Fruit fly (Drosophila melanogaster) whole organism, embryonic: ENCODE measurements around the gene CG2444.

Experiments used
- Awh ChIP-seq: fragments of 200-800 bp; sonication (Bioruptor generic); IDR thresholded peaks from 2 replicates; pipeline ENCODE4, ENCODE4 v1.3.6; 2022; ENCODE audit warnings: missing biosample characterization, missing genetic modification characterization
- Bgb ChIP-seq: fragments of 200-800 bp; sonication (Bioruptor generic); IDR thresholded peaks from 2 replicates; pipeline ENCODE4 v1.3.6; 2022; ENCODE audit warnings: missing biosample characterization, missing genetic modification characterization; ENCODE audit not compliant: partially characterized antibody
- CG10959 ChIP-seq: fragments of 200-800 bp; sonication (Bioruptor generic); IDR thresholded peaks from 2 replicates; pipeline ENCODE4 v1.3.6; 2022; ENCODE audit warnings: missing biosample characterization, missing genetic modification characterization
- CG11560 ChIP-seq: fragments of 200-800 bp; sonication (Bioruptor generic); IDR thresholded peaks from 3 replicates; pipeline ENCODE4 v1.3.6; 2022; ENCODE audit warnings: missing biosample characterization, missing genetic modification characterization
- CG11695 ChIP-seq: fragments of 200-800 bp; sonication (Bioruptor generic); IDR thresholded peaks from 3 replicates; pipeline ENCODE4 v1.3.6; 2022; ENCODE audit warnings: missing biosample characterization, missing genetic modification characterization
- CG12236 ChIP-seq: fragments of 200-800 bp; sonication (Bioruptor generic); optimal IDR thresholded peaks from 2 replicates; lab custom pipeline; 2016; ENCODE audit warnings: missing biosample characterization, missing genetic modification characterization
- CG1647 ChIP-seq: fragments of 200-800 bp; sonication (Bioruptor generic); optimal IDR thresholded peaks from 3 replicates; lab custom pipeline; 2016; ENCODE audit warnings: missing biosample characterization, missing genetic modification characterization
- CG17912 ChIP-seq: fragments of 200-800 bp; sonication (Bioruptor generic); optimal IDR thresholded peaks from 2 replicates; lab custom pipeline; 2018; ENCODE audit warnings: missing biosample characterization, mild to moderate bottlenecking, missing genetic modification characterization
- CG2202 ChIP-seq: fragments of 200-800 bp; sonication (Bioruptor generic); optimal IDR thresholded peaks from 2 replicates; lab custom pipeline; 2018; ENCODE audit warnings: missing biosample characterization, mild to moderate bottlenecking, missing genetic modification characterization
- CG2678 ChIP-seq: fragments of 200-800 bp; sonication (Bioruptor generic); optimal IDR thresholded peaks from 3 replicates; lab custom pipeline; 2019; ENCODE audit warnings: missing biosample characterization, mild to moderate bottlenecking, missing genetic modification characterization, moderate library complexity
- CG31441 ChIP-seq: fragments of 200-800 bp; sonication (Bioruptor generic); IDR thresholded peaks from 2 replicates; pipeline ENCODE4 v1.3.6; 2022; ENCODE audit warnings: missing biosample characterization, missing genetic modification characterization
- CG34422 ChIP-seq: fragments of 200-800 bp; sonication (Bioruptor generic); IDR thresholded peaks from 3 replicates; pipeline ENCODE4 v1.3.6; 2022; ENCODE audit warnings: missing biosample characterization, missing genetic modification characterization
- CG6272 ChIP-seq: fragments of 200-800 bp; sonication (Bioruptor generic); IDR thresholded peaks from 2 replicates; pipeline ENCODE4 v1.3.6; 2022; ENCODE audit warnings: missing biosample characterization, missing genetic modification characterization
- CG7357 ChIP-seq: fragments of 200-800 bp; sonication (Bioruptor generic); IDR thresholded peaks from 3 replicates; pipeline ENCODE4 v1.3.6; 2022; ENCODE audit warnings: missing biosample characterization, missing genetic modification characterization
- CG8281 ChIP-seq: fragments of 200-800 bp; sonication (Bioruptor generic); optimal IDR thresholded peaks from 2 replicates; lab custom pipeline; 2018; ENCODE audit warnings: missing biosample characterization, mild to moderate bottlenecking, missing genetic modification characterization, moderate library complexity
- CG8478 ChIP-seq: fragments of >200 bp; optimal IDR thresholded peaks from 2 replicates; lab custom pipeline; 2018
- D ChIP-seq, 2 experiments: fragments of 200-800 bp in 1 of 2; fragments of >200 bp in 1 of 2; sonication (Bioruptor generic) in 1 of 2; optimal IDR thresholded peaks; 2 replicates in 1 of 2; 3 replicates in 1 of 2; lab custom pipeline; 2017; ENCODE audit warnings: mild to moderate bottlenecking in 1 of 2, missing biosample characterization in 1 of 2, missing genetic modification characterization in 1 of 2, missing genetic modification reagents in 1 of 2
- Dp ChIP-seq: fragments of 200-800 bp; sonication (Bioruptor generic); optimal IDR thresholded peaks from 2 replicates; lab custom pipeline; 2018; ENCODE audit warnings: missing biosample characterization, mild to moderate bottlenecking, missing genetic modification characterization, moderate library complexity
- Fer2 ChIP-seq: fragments of 200-800 bp; sonication (Bioruptor generic); optimal IDR thresholded peaks from 2 replicates; lab custom pipeline; 2018; ENCODE audit warnings: missing biosample characterization, mild to moderate bottlenecking, missing genetic modification characterization, moderate library complexity
- H15 ChIP-seq: fragments of 200-800 bp; sonication (Bioruptor generic); IDR thresholded peaks from 3 replicates; pipeline ENCODE4 v1.3.6; 2022; ENCODE audit warnings: missing biosample characterization, missing genetic modification characterization
- HLH54F ChIP-seq: fragments of 200-800 bp; sonication (Bioruptor generic); optimal IDR thresholded peaks from 3 replicates; lab custom pipeline; 2016; ENCODE audit warnings: missing biosample characterization, missing genetic modification characterization
- Hr51 ChIP-seq, 2 experiments: fragments of 200-800 bp; sonication (Bioruptor generic); optimal IDR thresholded peaks; 2 replicates in 1 of 2; 3 replicates in 1 of 2; lab custom pipeline; 2016 to 2018; ENCODE audit warnings: missing biosample characterization in 2 of 2, missing genetic modification characterization in 2 of 2, mild to moderate bottlenecking in 1 of 2, moderate library complexity in 1 of 2
- Hsf ChIP-seq: fragments of 200-800 bp; sonication (Bioruptor generic); optimal IDR thresholded peaks from 3 replicates; lab custom pipeline; 2016; ENCODE audit warnings: missing biosample characterization, missing genetic modification characterization
- NFAT ChIP-seq: fragments of 200-800 bp; sonication (Bioruptor generic); IDR thresholded peaks from 2 replicates; pipeline ENCODE4 v1.3.6; 2022; ENCODE audit warnings: missing biosample characterization, missing genetic modification characterization
- Six4 ChIP-seq: fragments of 200-800 bp; sonication (Bioruptor generic); optimal IDR thresholded peaks from 2 replicates; lab custom pipeline; 2016; ENCODE audit warnings: missing biosample characterization, missing genetic modification characterization
- Tbp ChIP-seq: fragments of >200 bp; optimal IDR thresholded peaks from 2 replicates; lab custom pipeline; 2018; ENCODE audit warnings: missing biosample characterization, missing genetic modification characterization
- YL-1 ChIP-seq: fragments of 200-800 bp; sonication (Bioruptor generic); optimal IDR thresholded peaks from 3 replicates; lab custom pipeline; 2017; ENCODE audit warnings: missing biosample characterization, mild to moderate bottlenecking, missing genetic modification characterization
- al ChIP-seq: fragments of 200-800 bp; sonication (Bioruptor generic); IDR thresholded peaks from 2 replicates; pipeline ENCODE4 v1.3.6; 2022; ENCODE audit warnings: missing biosample characterization, missing genetic modification characterization
- bcd ChIP-seq: fragments of 200-800 bp; sonication (Bioruptor generic); optimal IDR thresholded peaks from 2 replicates; lab custom pipeline; 2017; ENCODE audit warnings: missing biosample characterization, mild to moderate bottlenecking, missing genetic modification characterization
- cg ChIP-seq: fragments of 200-800 bp; sonication (Bioruptor generic); optimal IDR thresholded peaks from 3 replicates; lab custom pipeline; 2019; ENCODE audit warnings: missing biosample characterization, mild to moderate bottlenecking, missing genetic modification characterization, moderate library complexity
- ci ChIP-seq: fragments of 200-800 bp; sonication (Bioruptor generic); IDR thresholded peaks from 3 replicates; pipeline ENCODE4 v1.3.6; 2022; ENCODE audit warnings: missing biosample characterization, missing genetic modification characterization
- crp ChIP-seq, 2 experiments: fragments of 200-800 bp; sonication (Bioruptor generic); optimal IDR thresholded peaks; 2 replicates in 1 of 2; 3 replicates in 1 of 2; lab custom pipeline; 2017; ENCODE audit warnings: missing biosample characterization in 2 of 2, missing genetic modification characterization in 2 of 2, mild to moderate bottlenecking in 1 of 2, moderate library complexity in 1 of 2
- cwo ChIP-seq: fragments of 200-800 bp; sonication (Bioruptor generic); optimal IDR thresholded peaks from 3 replicates; lab custom pipeline; 2017; ENCODE audit warnings: missing biosample characterization, missing genetic modification characterization, mild to moderate bottlenecking, moderate library complexity, missing genetic modification reagents
- dimm ChIP-seq: fragments of 200-800 bp; sonication (Bioruptor generic); IDR thresholded peaks from 2 replicates; pipeline ENCODE4 v1.3.6; 2022; ENCODE audit warnings: missing biosample characterization, missing genetic modification characterization
- dm ChIP-seq: fragments of 200-800 bp; sonication (Bioruptor generic); optimal IDR thresholded peaks from 3 replicates; lab custom pipeline; 2016; ENCODE audit warnings: missing biosample characterization, missing genetic modification characterization
- fd64A ChIP-seq: fragments of 200-800 bp; sonication (Bioruptor generic); optimal IDR thresholded peaks from 3 replicates; lab custom pipeline; 2018; ENCODE audit warnings: missing biosample characterization, mild to moderate bottlenecking, missing genetic modification characterization
- gce ChIP-seq: fragments of 200-800 bp; sonication (Bioruptor generic); IDR thresholded peaks from 3 replicates; pipeline ENCODE4 v1.3.6; 2022; ENCODE audit warnings: missing biosample characterization, missing genetic modification characterization
- grn ChIP-seq: fragments of 200-800 bp; sonication (Bioruptor generic); optimal IDR thresholded peaks from 3 replicates; lab custom pipeline; 2017; ENCODE audit warnings: missing biosample characterization, missing genetic modification characterization
- kah ChIP-seq: fragments of 200-800 bp; sonication (Bioruptor generic); optimal IDR thresholded peaks from 2 replicates; lab custom pipeline; 2018; ENCODE audit warnings: missing biosample characterization, mild to moderate bottlenecking, missing genetic modification characterization
- kay ChIP-seq: fragments of 200-800 bp; sonication (Bioruptor generic); optimal IDR thresholded peaks from 2 replicates; lab custom pipeline; 2016; ENCODE audit warnings: missing biosample characterization, missing genetic modification characterization
- mld ChIP-seq: fragments of 200-800 bp; sonication (Bioruptor generic); IDR thresholded peaks from 3 replicates; pipeline ENCODE4 v1.3.6; 2022; ENCODE audit warnings: missing biosample characterization, missing genetic modification characterization; ENCODE audit not compliant: partially characterized antibody
- oc ChIP-seq: fragments of 200-800 bp; sonication (Bioruptor generic); optimal IDR thresholded peaks from 2 replicates; lab custom pipeline; 2018; ENCODE audit warnings: missing biosample characterization, mild to moderate bottlenecking, missing genetic modification characterization, moderate library complexity
- otp ChIP-seq: fragments of 200-800 bp; sonication (Bioruptor generic); IDR thresholded peaks from 3 replicates; pipeline ENCODE4, ENCODE4 v1.3.6; 2022; ENCODE audit warnings: missing biosample characterization, missing genetic modification characterization
- prd ChIP-seq, 3 experiments: fragments of >200 bp in 2 of 3; fragments of 200-800 bp in 1 of 3; sonication (Bioruptor generic) in 1 of 3; optimal IDR thresholded peaks in 2 of 3; IDR thresholded peaks in 1 of 3; 2 replicates in 2 of 3; 3 replicates in 1 of 3; pipeline versions ENCODE4 v1.3.6 to Lab custom; 2017 to 2022; ENCODE audit warnings: missing biosample characterization in 1 of 3, missing genetic modification characterization in 1 of 3
- ro ChIP-seq: fragments of 200-800 bp; sonication (Bioruptor generic); IDR thresholded peaks from 2 replicates; pipeline ENCODE4 v1.3.6; 2022; ENCODE audit warnings: missing biosample characterization, missing genetic modification characterization
- scrt ChIP-seq: fragments of 200-800 bp; sonication (Bioruptor generic); optimal IDR thresholded peaks from 2 replicates; lab custom pipeline; 2018; ENCODE audit warnings: missing biosample characterization, mild to moderate bottlenecking, missing genetic modification characterization, moderate library complexity
- stwl ChIP-seq: fragments of 200-800 bp; sonication (Bioruptor generic); optimal IDR thresholded peaks from 3 replicates; lab custom pipeline; 2018; ENCODE audit warnings: missing biosample characterization, mild to moderate bottlenecking, missing genetic modification characterization, moderate library complexity
- wdn ChIP-seq: fragments of 200-800 bp; sonication (Bioruptor generic); IDR thresholded peaks from 2 replicates; pipeline ENCODE4 v1.3.6; 2022; ENCODE audit warnings: missing biosample characterization, missing genetic modification characterization
- zfh1 ChIP-seq: fragments of 200-800 bp; sonication (Bioruptor generic); IDR thresholded peaks from 3 replicates; pipeline ENCODE4 v1.3.6; 2022; ENCODE audit warnings: missing biosample characterization, missing genetic modification characterization
- zfh2 ChIP-seq: fragments of 200-800 bp; sonication (Bioruptor generic); optimal IDR thresholded peaks from 2 replicates; lab custom pipeline; 2016; ENCODE audit warnings: missing biosample characterization, missing genetic modification characterization

CG2444 gene

DNA sequence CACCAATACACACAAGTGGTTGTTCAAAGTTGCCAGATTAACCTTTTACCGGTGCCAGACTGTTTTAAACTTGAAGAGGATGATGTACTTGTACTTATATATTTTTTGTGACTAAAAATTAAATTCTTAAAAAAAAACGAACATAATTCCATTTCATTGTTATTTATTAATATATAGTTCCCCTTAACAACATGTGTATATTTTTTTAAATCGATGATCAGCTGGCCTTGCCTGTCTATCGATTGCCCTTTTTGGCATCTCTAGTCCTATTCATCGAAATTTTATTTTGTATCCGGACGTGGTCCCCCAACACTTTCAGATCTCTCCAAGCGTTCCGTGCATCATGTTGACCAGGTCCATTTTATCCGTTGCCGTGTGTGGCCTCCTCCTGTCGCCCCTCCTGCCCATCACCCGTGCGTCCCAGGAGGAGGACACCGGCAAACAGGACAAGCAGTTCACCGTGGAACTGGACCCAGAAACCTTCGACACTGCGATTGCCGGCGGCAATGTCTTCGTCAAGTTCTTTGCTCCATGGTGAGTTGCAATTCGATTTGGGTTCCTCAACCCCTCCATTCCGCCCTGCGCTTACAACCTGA, 11.7 kb upstream of the CG2444 start, which contains the start of gene prtp (continued):
- TF ChIP-seq CG7357 (GFP tag; lab: Robert Waterston, UW) (no peak), D (optimal IDR thresholded peaks at IDR 0.05; lab: Kevin White, UChicago) (no peak), D (GFP tag; optimal IDR thresholded peaks at IDR 0.05; lab: Kevin White, UChicago) (no peak), bcd (no peak), CG2202 (tag; lab: Kevin White, UChicago) (no peak), CG6272 (GFP tag; lab: Robert Waterston, UW) (no peak), scrt (GFP tag; lab: Kevin White, UChicago) (no peak), CG34422 (GFP tag; lab: Robert Waterston, UW) (no peak), ro (GFP tag; lab: Robert Waterston, UW) (no peak), HLH54F (GFP tag; lab: Kevin White, UChicago) (no peak), YL-1 (GFP tag; lab: Kevin White, UChicago) (no peak), kay (GFP tag; lab: Kevin White, UChicago) (no peak), CG1647 (GFP tag; lab: Kevin White, UChicago) (no peak), wdn (GFP tag; lab: Robert Waterston, UW) (no peak), CG11560 (tag; lab: Robert Waterston, UW) (no peak), Tbp (GFP tag; lab: Kevin White, UChicago) (no peak), crp (GFP tag; optimal IDR thresholded peaks at IDR 0.05; lab: Kevin White, UChicago) (peak; percentile 17 to 81), grn (GFP tag; lab: Kevin White, UChicago) (no peak), cg (GFP tag; lab: Kevin White, UChicago) (peak; percentile 92), gce (no peak), CG2678 (no peak), mld (GFP tag; lab: Robert Waterston, UW) (0 out of 3 replicates have a peak, but pooled peaks have one; percentile 21), Fer2 (tag; lab: Kevin White, UChicago) (no peak), oc (tag; lab: Kevin White, UChicago) (no peak), dm (GFP tag; lab: Kevin White, UChicago) (no peak), Dp (GFP tag; lab: Kevin White, UChicago) (peak; percentile 41), CG31441 (GFP tag; lab: Robert Waterston, UW) (no peak), CG8281 (tag; lab: Kevin White, UChicago) (no peak), prd (optimal IDR thresholded peaks at IDR 0.05; lab: Kevin White, UChicago) (no peak), prd (GFP tag; IDR thresholded peaks at IDR 0.05; lab: Robert Waterston, UW) (no peak), CG8478 (no peak), CG10959 (GFP tag; lab: Robert Waterston, UW) (peak; percentile 12; the same call in 1 of the 2 replicates), Hsf (GFP tag; lab: Kevin White, UChicago) (no peak), CG11695 (GFP tag; lab: Robert Waterston, UW) (no peak), Awh (GFP tag; lab: Robert Waterston, UW) (no peak), Hr51 (GFP tag; optimal IDR thresholded peaks at IDR 0.05; lab: Kevin White, UChicago) (no peak), CG12236 (GFP tag; lab: Kevin White, UChicago) (no peak), otp (GFP tag; lab: Robert Waterston, UW) (no peak), kah (GFP tag; lab: Kevin White, UChicago) (peak; percentile 83), ci (peak; percentile 40; the same call in 2 of the 3 replicates), NFAT (no peak), cwo (no peak), H15 (GFP tag; lab: Robert Waterston, UW) (no peak), dimm (GFP tag; lab: Robert Waterston, UW) (no peak), fd64A (GFP tag; lab: Kevin White, UChicago) (no peak), CG17912 (GFP tag; lab: Kevin White, UChicago) (no peak), zfh2 (GFP tag; lab: Kevin White, UChicago) (no peak), Bgb (GFP tag; lab: Robert Waterston, UW) (no peak), zfh1 (GFP tag; lab: Robert Waterston, UW) (no peak), stwl (peak; percentile 57), al (GFP tag; lab: Robert Waterston, UW) (no peak), Six4 (peak; percentile 10)
